Worm (Caenorhabditis elegans) whole organism, L1 larva: Measurements from ENCODE around the gene Y66C5A.2.
A peak's percentile ranks its signal among the peaks of the same experiment; 100 is the strongest.

Experiments used
- C34B4.2 ChIP-seq: sonication (generic microtip); optimal IDR thresholded peaks from 2 replicates; lab custom pipeline; 2017; ENCODE audit warnings: mild to moderate bottlenecking, missing genetic modification characterization, missing compliant biosample characterization
- alr-1 ChIP-seq: fragments of 200-800 bp; sonication (Bioruptor generic); optimal IDR thresholded peaks from 2 replicates; lab custom pipeline; 2018; ENCODE audit warnings: borderline replicate concordance, mild to moderate bottlenecking, missing genetic modification characterization, missing compliant biosample characterization
- blmp-1 ChIP-seq: fragments of 150-350 bp; optimal IDR thresholded peaks from 2 replicates; lab custom pipeline; 2014; ENCODE audit warnings: missing biosample characterization, missing genetic modification characterization
- ceh-63 ChIP-seq: fragments of 200-800 bp; sonication (Bioruptor generic); optimal IDR thresholded peaks from 2 replicates; lab custom pipeline; 2018; ENCODE audit warnings: mild to moderate bottlenecking, missing genetic modification characterization, missing compliant biosample characterization
- ceh-8 ChIP-seq: fragments of 200-800 bp; sonication (Bioruptor generic); optimal IDR thresholded peaks from 2 replicates; lab custom pipeline; 2018; ENCODE audit warnings: mild to moderate bottlenecking, missing genetic modification characterization, moderate library complexity, missing compliant biosample characterization
- ceh-82 ChIP-seq, 3 experiments: fragments of 150-350 bp in 1 of 3; sonication (generic microtip) in 2 of 3; optimal IDR thresholded peaks; 2 replicates each; lab custom pipeline; 2014 to 2017; ENCODE audit warnings: missing biosample characterization in 3 of 3, missing genetic modification characterization in 3 of 3
- ceh-88 ChIP-seq: fragments of 200-800 bp; sonication (Bioruptor generic); IDR thresholded peaks from 2 replicates; pipeline ENCODE4 v1.3.6; 2022; ENCODE audit warnings: missing genetic modification characterization, missing compliant biosample characterization
- ceh-90 ChIP-seq: sonication (generic microtip); optimal IDR thresholded peaks from 2 replicates; lab custom pipeline; 2016; ENCODE audit warnings: missing genetic modification characterization, missing compliant biosample characterization
- ces-1 ChIP-seq: fragments of 150-350 bp; optimal IDR thresholded peaks from 2 replicates; lab custom pipeline; 2014; ENCODE audit warnings: missing biosample characterization, missing genetic modification reagents, missing genetic modification characterization
- dpl-1 ChIP-seq, 3 experiments: fragments of 150-350 bp in 2 of 3; sonication (generic microtip) in 1 of 3; optimal IDR thresholded peaks; 2 replicates each; lab custom pipeline; 2014 to 2017; ENCODE audit warnings: missing biosample characterization in 3 of 3, missing genetic modification characterization in 3 of 3, missing genetic modification reagents in 3 of 3
- egl-13 ChIP-seq: sonication (generic microtip); optimal IDR thresholded peaks from 2 replicates; lab custom pipeline; 2016; ENCODE audit warnings: missing genotype, missing genetic modification reagents, missing genetic modification characterization, missing compliant biosample characterization
- elt-2 ChIP-seq: sonication (generic microtip); optimal IDR thresholded peaks from 2 replicates; lab custom pipeline; 2016; ENCODE audit warnings: missing genetic modification characterization, mild to moderate bottlenecking, inconsistent platforms, missing compliant biosample characterization, missing genetic modification reagents
- fkh-8 ChIP-seq: sonication (generic microtip); optimal IDR thresholded peaks from 2 replicates; lab custom pipeline; 2016; ENCODE audit warnings: mild to moderate bottlenecking, missing genetic modification characterization, missing compliant biosample characterization
- grh-1 ChIP-seq: fragments of 200-800 bp; sonication (Bioruptor generic); IDR thresholded peaks from 2 replicates; pipeline ENCODE4 v1.3.6; 2022; ENCODE audit warnings: missing genetic modification reagents, missing genetic modification characterization, missing compliant biosample characterization
- hlh-4 ChIP-seq: sonication (generic microtip); optimal IDR thresholded peaks from 2 replicates; lab custom pipeline; 2016; ENCODE audit warnings: mild to moderate bottlenecking, missing genetic modification characterization, missing compliant biosample characterization
- hpl-2 ChIP-seq: fragments of 150-350 bp; optimal IDR thresholded peaks from 2 replicates; lab custom pipeline; 2014; ENCODE audit warnings: missing biosample characterization, missing genetic modification reagents, missing genetic modification characterization
- irx-1 ChIP-seq: sonication (generic microtip); optimal IDR thresholded peaks from 2 replicates; lab custom pipeline; 2016; ENCODE audit warnings: missing genetic modification characterization, missing compliant biosample characterization
- isw-1 ChIP-seq: fragments of 200-800 bp; sonication (Bioruptor generic); IDR thresholded peaks from 2 replicates; pipeline ENCODE4 v1.3.6; 2022; ENCODE audit warnings: missing genetic modification characterization, missing compliant biosample characterization
- jun-1 ChIP-seq: fragments of 150-350 bp; optimal IDR thresholded peaks from 2 replicates; lab custom pipeline; 2014; ENCODE audit warnings: missing biosample characterization, missing genetic modification reagents, missing genetic modification characterization
- lin-15B ChIP-seq: fragments of 150-350 bp; sonication (generic microtip); optimal IDR thresholded peaks from 3 replicates; lab custom pipeline; 2014; ENCODE audit warnings: missing biosample characterization, missing genetic modification characterization
- lin-35 ChIP-seq, 2 experiments: fragments of 150-350 bp; optimal IDR thresholded peaks; 2 replicates each; lab custom pipeline; 2014; ENCODE audit warnings: missing biosample characterization in 2 of 2, missing genetic modification characterization in 2 of 2, missing genetic modification reagents in 2 of 2
- lin-39 ChIP-seq: fragments of 150-350 bp; optimal IDR thresholded peaks from 2 replicates; lab custom pipeline; 2014; ENCODE audit warnings: missing biosample characterization, missing genetic modification reagents, missing genetic modification characterization
- mab-9 ChIP-seq: fragments of 200-800 bp; sonication (Bioruptor generic); IDR thresholded peaks from 2 replicates; pipeline ENCODE4 v1.3.6; 2022; ENCODE audit warnings: missing genetic modification reagents, missing genetic modification characterization, missing compliant biosample characterization
- mep-1 ChIP-seq: fragments of 150-350 bp; optimal IDR thresholded peaks from 2 replicates; lab custom pipeline; 2014; ENCODE audit warnings: missing biosample characterization, missing genetic modification characterization
- nhr-11 ChIP-seq: fragments of 150-350 bp; optimal IDR thresholded peaks from 2 replicates; lab custom pipeline; 2014; ENCODE audit warnings: missing biosample characterization, missing genetic modification characterization
- nhr-19 ChIP-seq: fragments of 200-800 bp; sonication (Bioruptor generic); conservative IDR thresholded peaks from 2 replicates; pipeline ENCODE4 v1.3.6; 2022; ENCODE audit warnings: missing genetic modification characterization, missing compliant biosample characterization
- nhr-71 ChIP-seq: sonication (generic microtip); optimal IDR thresholded peaks from 2 replicates; lab custom pipeline; 2016; ENCODE audit warnings: mild to moderate bottlenecking, missing genetic modification characterization, moderate library complexity, missing compliant biosample characterization
- nhr-77 ChIP-seq: fragments of 150-350 bp; optimal IDR thresholded peaks from 2 replicates; lab custom pipeline; 2014; ENCODE audit warnings: missing biosample characterization, missing genetic modification characterization
- nhr-85 ChIP-seq: sonication (generic microtip); peaks from one replicate; lab custom pipeline; 2016; ENCODE audit warnings: missing genetic modification characterization, inconsistent platforms, missing compliant biosample characterization
- nhr-90 ChIP-seq: sonication (generic microtip); optimal IDR thresholded peaks from 2 replicates; lab custom pipeline; 2016; ENCODE audit warnings: mild to moderate bottlenecking, missing genetic modification characterization, missing compliant biosample characterization; ENCODE audit not compliant: poor library complexity
- pag-3 ChIP-seq: sonication (generic microtip); optimal IDR thresholded peaks from 2 replicates; lab custom pipeline; 2017; ENCODE audit warnings: missing genetic modification characterization, mild to moderate bottlenecking, missing compliant biosample characterization, antibody characterized with exemption, borderline replicate concordance; ENCODE audit not compliant: insufficient read depth
- pax-3 ChIP-seq: fragments of 200-800 bp; sonication (Bioruptor generic); optimal IDR thresholded peaks from 2 replicates; lab custom pipeline; 2018; ENCODE audit warnings: mild to moderate bottlenecking, missing genetic modification characterization, moderate library complexity, missing compliant biosample characterization
- pqm-1 ChIP-seq: sonication (generic microtip); optimal IDR thresholded peaks from 3 replicates; lab custom pipeline; 2017; ENCODE audit warnings: missing biosample characterization, missing genetic modification characterization
- rnt-1 ChIP-seq: sonication (generic microtip); optimal IDR thresholded peaks from 2 replicates; lab custom pipeline; 2016; ENCODE audit warnings: mild to moderate bottlenecking, missing genetic modification characterization, moderate library complexity, missing compliant biosample characterization
- skn-1 ChIP-seq: fragments of 150-350 bp; optimal IDR thresholded peaks from 2 replicates; lab custom pipeline; 2014; ENCODE audit warnings: missing biosample characterization, missing genetic modification characterization
- snpc-4 ChIP-seq: fragments of 150-350 bp; optimal IDR thresholded peaks from 2 replicates; lab custom pipeline; 2014; ENCODE audit warnings: missing biosample characterization, missing genetic modification characterization
- snu-23 ChIP-seq: sonication (generic microtip); optimal IDR thresholded peaks from 2 replicates; lab custom pipeline; 2016; ENCODE audit warnings: missing genetic modification characterization, missing compliant biosample characterization
- sptf-1 ChIP-seq: fragments of 150-350 bp; optimal IDR thresholded peaks from 2 replicates; lab custom pipeline; 2014; ENCODE audit warnings: missing biosample characterization, missing genetic modification characterization
- tbx-2 ChIP-seq: sonication (generic microtip); optimal IDR thresholded peaks from 2 replicates; lab custom pipeline; 2016; ENCODE audit warnings: missing genetic modification characterization, missing compliant biosample characterization
- tlp-1 ChIP-seq: fragments of 150-350 bp; optimal IDR thresholded peaks from 2 replicates; lab custom pipeline; 2014; ENCODE audit warnings: missing biosample characterization, missing genetic modification characterization
- unc-30 ChIP-seq: sonication (generic microtip); optimal IDR thresholded peaks from 2 replicates; lab custom pipeline; 2017; ENCODE audit warnings: missing biosample characterization, missing genetic modification characterization
- unc-62 ChIP-seq: fragments of 150-350 bp; optimal IDR thresholded peaks from 2 replicates; lab custom pipeline; 2014; ENCODE audit warnings: missing biosample characterization, missing genetic modification reagents, missing genetic modification characterization
- unc-86 ChIP-seq: sonication (generic microtip); optimal IDR thresholded peaks from 2 replicates; lab custom pipeline; 2016; ENCODE audit warnings: missing genetic modification characterization, missing compliant biosample characterization
- unc-98 ChIP-seq: fragments of 200-800 bp; sonication (Bioruptor generic); IDR thresholded peaks from 2 replicates; pipeline ENCODE4 v1.3.6; 2022; ENCODE audit warnings: missing genetic modification characterization, missing compliant biosample characterization
- vab-15 ChIP-seq: sonication (generic microtip); optimal IDR thresholded peaks from 2 replicates; lab custom pipeline; 2017; ENCODE audit warnings: missing genotype, mild to moderate bottlenecking, missing genetic modification characterization, missing compliant biosample characterization
- zag-1 ChIP-seq: fragments of 150-350 bp; optimal IDR thresholded peaks from 2 replicates; lab custom pipeline; 2014; ENCODE audit warnings: missing biosample characterization, missing genetic modification characterization
- zip-4 ChIP-seq: fragments of 200-800 bp; sonication (Bioruptor generic); optimal IDR thresholded peaks from 2 replicates; lab custom pipeline; 2018; ENCODE audit warnings: mild to moderate bottlenecking, missing genetic modification characterization, moderate library complexity, missing compliant biosample characterization
- ztf-11 ChIP-seq, 2 experiments: sonication (generic microtip); optimal IDR thresholded peaks; 2 replicates each; lab custom pipeline; 2016 to 2017; ENCODE audit warnings: missing genetic modification characterization in 2 of 2, missing biosample characterization in 1 of 2, missing compliant biosample characterization in 1 of 2
- ztf-4 ChIP-seq: fragments of 150-350 bp; optimal IDR thresholded peaks from 2 replicates; lab custom pipeline; 2014; ENCODE audit warnings: missing biosample characterization, missing genetic modification characterization

Gene Y66C5A.2

DNA sequence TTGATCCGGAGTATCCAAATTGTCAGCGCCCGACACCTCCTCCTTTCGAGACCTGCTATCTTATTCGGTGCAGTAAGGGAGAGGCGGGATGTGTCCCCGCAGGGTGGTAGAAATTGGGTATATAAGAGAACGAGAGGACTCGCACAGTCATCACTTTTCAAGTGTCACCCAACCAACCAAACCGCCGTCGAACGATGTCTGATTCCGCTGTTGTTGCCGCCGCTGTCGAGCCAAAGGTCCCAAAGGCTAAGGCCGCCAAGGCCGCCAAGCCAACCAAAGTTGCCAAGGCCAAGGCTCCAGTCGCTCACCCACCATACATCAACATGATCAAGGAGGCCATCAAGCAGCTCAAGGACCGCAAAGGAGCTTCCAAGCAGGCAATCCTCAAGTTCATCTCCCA, 29.4 kb downstream of the Y66C5A.2 start, which contains the start of gene his-24 (continued):
- TF ChIP-seq lin-35 (GFP tag; optimal IDR thresholded peaks at IDR 0.05; lab: Kevin White, UChicago) (peak; percentile 39 to 73), hpl-2 (GFP tag; lab: Kevin White, UChicago) (no peak), dpl-1 (GFP tag; optimal IDR thresholded peaks at IDR 0.05; lab: Kevin White, UChicago) (peak in 2 of 3 experiments; percentile 27 to 49), snu-23 (GFP tag; lab: Kevin White, UChicago) (peak; percentile 73), unc-62 (no peak), pag-3 (tag; lab: Kevin White, UChicago) (no peak), ces-1 (GFP tag; lab: Kevin White, UChicago) (no peak), ceh-8 (GFP tag; lab: Kevin White, UChicago) (peak; percentile 52), snpc-4 (peak; percentile 54), ceh-90 (tag; lab: Kevin White, UChicago) (no peak), ztf-11 (tag; optimal IDR thresholded peaks at IDR 0.05; lab: Kevin White, UChicago) (peak in 1 of 2 experiments; percentile 70), alr-1 (tag; lab: Kevin White, UChicago) (no peak), mab-9 (GFP tag; lab: Robert Waterston, UW) (peak; percentile 65), unc-30 (tag; lab: Kevin White, UChicago) (no peak)

DNA sequence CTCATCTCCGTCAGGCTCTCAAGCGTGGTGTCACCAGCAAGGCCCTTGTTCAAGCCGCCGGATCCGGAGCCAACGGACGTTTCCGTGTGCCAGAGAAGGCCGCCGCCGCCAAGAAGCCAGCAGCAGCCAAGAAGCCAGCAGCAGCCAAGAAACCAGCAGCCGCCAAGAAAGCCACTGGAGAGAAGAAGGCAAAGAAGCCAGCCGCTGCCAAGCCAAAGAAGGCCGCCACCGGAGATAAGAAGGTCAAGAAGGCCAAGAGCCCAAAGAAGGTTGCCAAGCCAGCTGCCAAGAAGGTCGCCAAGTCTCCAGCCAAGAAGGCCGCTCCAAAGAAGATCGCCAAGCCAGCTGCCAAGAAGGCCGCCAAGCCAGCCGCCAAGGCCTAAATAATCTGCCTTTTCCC, 30.0 kb downstream of the Y66C5A.2 start:
- TF ChIP-seq ceh-90 (tag; lab: Kevin White, UChicago) (no peak), unc-86 (tag; lab: Kevin White, UChicago) (no peak), pqm-1 (no peak), fkh-8 (tag; lab: Kevin White, UChicago) (no peak), unc-98 (no peak)

DNA sequence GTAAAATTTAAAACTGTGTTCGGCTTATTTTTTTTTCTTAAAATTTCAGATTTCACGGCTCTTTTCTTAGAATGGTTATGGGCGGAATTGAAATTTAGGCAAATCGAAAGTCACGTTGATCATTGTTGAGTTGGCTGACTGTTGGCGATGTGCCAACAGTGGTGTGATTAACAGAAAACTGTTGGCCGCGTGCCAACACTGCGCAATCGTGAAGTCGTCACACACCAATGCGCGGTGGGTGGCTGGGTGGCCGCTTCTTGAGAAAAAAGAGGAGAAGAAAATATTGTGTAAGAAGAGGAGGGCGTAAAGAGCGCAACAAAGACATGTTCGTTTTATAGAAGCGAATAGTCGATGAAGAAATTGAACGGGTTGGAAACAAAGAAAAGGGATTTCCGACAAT, 30.6 kb downstream of the Y66C5A.2 start:
- TF ChIP-seq snu-23 (GFP tag; lab: Kevin White, UChicago) = peak; percentile 17
- no peak for TF ChIP-seq lin-15B (tag; lab: Kevin White, UChicago)
- no peak for TF ChIP-seq hlh-4 (tag; lab: Kevin White, UChicago)
- no peak for TF ChIP-seq tlp-1 (tag; lab: Kevin White, UChicago)
- TF ChIP-seq C34B4.2 = no peak
- no peak for TF ChIP-seq unc-62
- no peak for TF ChIP-seq vab-15 (tag; lab: Kevin White, UChicago)
- TF ChIP-seq rnt-1 (tag; lab: Kevin White, UChicago) = peak; percentile 1
- no peak for TF ChIP-seq egl-13 (tag; lab: Kevin White, UChicago)
- TF ChIP-seq mep-1 = no peak
- TF ChIP-seq ceh-88 = no peak
- no peak for TF ChIP-seq irx-1 (tag; lab: Kevin White, UChicago)
- peak; percentile 44 for TF ChIP-seq blmp-1 (tag; lab: Kevin White, UChicago)
- TF ChIP-seq nhr-90 (tag; lab: Kevin White, UChicago) = no peak
- no peak for TF ChIP-seq zip-4 (GFP tag; lab: Kevin White, UChicago)
- TF ChIP-seq nhr-85 = peak; percentile 80
- TF ChIP-seq unc-30 (tag; lab: Kevin White, UChicago) = no peak
- no peak for TF ChIP-seq elt-2
- TF ChIP-seq grh-1 = peak; percentile 28; the same call in 1 of the 2 replicates
- TF ChIP-seq isw-1 (GFP tag; lab: Robert Waterston, UW) = no peak
- no peak for TF ChIP-seq lin-39 (tag; lab: Kevin White, UChicago)
- peak; percentile 25 for TF ChIP-seq nhr-71 (tag; lab: Kevin White, UChicago)
- TF ChIP-seq ces-1 (GFP tag; lab: Kevin White, UChicago) = no peak
- TF ChIP-seq nhr-11 (tag; lab: Kevin White, UChicago) = no peak
- TF ChIP-seq ceh-63 (GFP tag; lab: Kevin White, UChicago) = no peak
- no peak for TF ChIP-seq snpc-4
- TF ChIP-seq nhr-19 = no peak
- TF ChIP-seq zag-1 (tag; lab: Kevin White, UChicago) = no peak
- no peak for TF ChIP-seq ceh-82 (tag; optimal IDR thresholded peaks at IDR 0.05; lab: Kevin White, UChicago)
- peak; percentile 39 for TF ChIP-seq tbx-2
- TF ChIP-seq pax-3 (tag; lab: Kevin White, UChicago) = no peak
- no peak for TF ChIP-seq ztf-4
- TF ChIP-seq hpl-2 (GFP tag; lab: Kevin White, UChicago) = no peak
- TF ChIP-seq nhr-77 (tag; lab: Kevin White, UChicago) = no peak
- TF ChIP-seq skn-1 (tag; lab: Kevin White, UChicago) = no peak
- no peak for TF ChIP-seq sptf-1
- no peak for TF ChIP-seq jun-1 (tag; lab: Kevin White, UChicago)
